Fruit fly (Drosophila melanogaster) Kc167 (cell line): ENCODE measurements around the gene egh.

ENCODE experiments used
- psq ChIP-seq: fragments of >200 bp; optimal IDR thresholded peaks from 2 replicates; lab custom pipeline; 2017; ENCODE audit warnings: missing external identifiers
- ttk ChIP-seq: sonication (Bioruptor generic); optimal IDR thresholded peaks from 2 replicates; lab custom pipeline; 2017; ENCODE audit warnings: missing external identifiers

DNA sequence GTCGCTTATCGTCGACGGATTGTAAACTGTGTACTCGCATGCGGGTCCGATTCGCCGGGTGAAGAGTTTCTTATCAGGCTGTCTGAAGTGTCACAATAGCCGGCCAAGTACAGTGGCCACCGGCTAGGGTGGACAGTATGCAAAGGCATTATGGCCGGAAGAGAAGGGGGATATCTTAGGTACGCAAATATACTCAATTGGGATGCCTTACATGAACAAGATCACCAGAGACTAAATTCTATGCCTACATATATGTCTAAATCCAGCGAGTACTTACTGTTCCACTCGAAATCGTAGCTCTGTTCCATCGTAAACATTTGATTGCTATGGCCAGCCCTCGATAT is 5.4 kb downstream of the egh start:
- TF ChIP-seq psq (lab: Kevin White, UChicago) (no peak), ttk (lab: Kevin White, UChicago) (no peak)
